Fruit fly (Drosophila melanogaster): Measurements from ENCODE around the gene CG4872.

CG4872 gene

DNA sequence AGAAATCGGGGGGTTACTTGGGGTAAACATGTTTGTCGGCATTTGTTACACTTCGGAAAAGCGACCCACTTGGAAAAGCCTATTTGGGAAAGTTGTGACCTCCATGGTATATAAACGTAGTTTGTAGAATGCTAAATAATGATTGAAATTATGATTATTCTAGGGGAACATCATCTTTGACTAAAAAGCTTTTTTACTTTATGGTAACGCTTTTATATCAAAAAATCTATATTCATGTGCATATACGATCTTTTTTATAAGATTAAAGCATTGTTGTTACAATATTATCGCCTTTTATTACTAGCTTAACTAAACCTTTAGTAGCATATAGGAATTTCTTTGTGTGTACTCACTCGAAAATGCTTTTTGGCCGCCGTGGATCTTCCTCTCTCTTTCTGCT is 46.9 kb upstream of the CG4872 start (continued):
- TF ChIP-seq fd96Cb (tag; optimal IDR thresholded peaks at IDR 0.05) (peak; percentile 21), CG8944 (GFP tag; optimal IDR thresholded peaks at IDR 0.05) (peak; percentile 18), shn (GFP tag; optimal IDR thresholded peaks at IDR 0.05) (peak; percentile 31), dan (GFP tag; IDR thresholded peaks at IDR 0.05) (no peak), CG16863 (GFP tag; optimal IDR thresholded peaks at IDR 0.05) (peak; percentile 23), Drgx (GFP tag; IDR thresholded peaks at IDR 0.05) (peak; percentile 78), dpn (GFP tag; optimal IDR thresholded peaks at IDR 0.05) (peak; percentile 10 to 39), chif (GFP tag; optimal IDR thresholded peaks at IDR 0.05) (peak in 1 of 2 experiments; percentile 48), CG18599 (GFP tag; optimal IDR thresholded peaks at IDR 0.05) (peak; percentile 13), BtbVII (GFP tag; optimal IDR thresholded peaks at IDR 0.05) (no peak), CG10209 (GFP tag; optimal IDR thresholded peaks at IDR 0.05) (peak; percentile 38), CG9932 (GFP tag; IDR thresholded peaks at IDR 0.05) (0 out of 2 replicates have a peak, but pooled peaks have one; percentile 16), slbo (GFP tag; IDR thresholded peaks at IDR 0.05) (peak; percentile 37; the same call in 1 of the 2 replicates), D19A (tag; optimal IDR thresholded peaks at IDR 0.05) (peak; percentile 26), CG6689 (GFP tag; IDR thresholded peaks at IDR 0.05) (peak; percentile 55), CG17829 (tag; optimal IDR thresholded peaks at IDR 0.05) (peak; percentile 47), Mrtf (GFP tag; IDR thresholded peaks at IDR 0.05) (no peak), PHDP (tag; optimal IDR thresholded peaks at IDR 0.05) (peak; percentile 68), Xbp1 (GFP tag; optimal IDR thresholded peaks at IDR 0.05) (peak; percentile 43), CG32772 (GFP tag; IDR thresholded peaks at IDR 0.05) (peak; percentile 6; the same call in 1 of the 2 replicates), Sox100B (GFP tag; optimal IDR thresholded peaks at IDR 0.05) (peak; percentile 32), sc (optimal IDR thresholded peaks at IDR 0.05) (no peak), sc (GFP tag; optimal IDR thresholded peaks at IDR 0.05) (peak; percentile 10), E2f2 (GFP tag; IDR thresholded peaks at IDR 0.05) (peak; percentile 35; the same call in 1 of the 2 replicates), kay (GFP tag; optimal IDR thresholded peaks at IDR 0.05) (peak; percentile 17), CG12659 (GFP tag; optimal IDR thresholded peaks at IDR 0.05) (peak; percentile 54), danr (GFP tag; IDR thresholded peaks at IDR 0.05) (no peak), CG2712 (tag; optimal IDR thresholded peaks at IDR 0.05) (peak; percentile 57), nmo (GFP tag; optimal IDR thresholded peaks at IDR 0.05) (peak; percentile 46), zfh1 (GFP tag; IDR thresholded peaks at IDR 0.05) (no peak), mirr (GFP tag; optimal IDR thresholded peaks at IDR 0.05) (no peak), Hr39 (optimal IDR thresholded peaks at IDR 0.05) (no peak), Blimp-1 (GFP tag; optimal IDR thresholded peaks at IDR 0.05) (peak; percentile 28), CG9817 (tag; optimal IDR thresholded peaks at IDR 0.05) (peak; percentile 48), Dek (tag; optimal IDR thresholded peaks at IDR 0.05) (peak; percentile 17), Hr51 (GFP tag; optimal IDR thresholded peaks at IDR 0.05) (peak in 1 of 2 experiments; percentile 75), pan (optimal IDR thresholded peaks at IDR 0.05) (no peak), pan (GFP tag; optimal IDR thresholded peaks at IDR 0.05 in 1 of 2, IDR thresholded peaks at IDR 0.05 in 1 of 2) (peak in 1 of 2 experiments; percentile 48), salm (tag; optimal IDR thresholded peaks at IDR 0.05) (peak; percentile 16), tgo (GFP tag; IDR thresholded peaks at IDR 0.05) (peak; percentile 56), Eip74EF (GFP tag; optimal IDR thresholded peaks at IDR 0.05) (peak in 1 of 2 experiments; percentile 51), Meics (GFP tag; optimal IDR thresholded peaks at IDR 0.05) (peak; percentile 12), Hsf (GFP tag; optimal IDR thresholded peaks at IDR 0.05) (peak; percentile 12), dimm (GFP tag; IDR thresholded peaks at IDR 0.05) (0 out of 2 replicates have a peak, but pooled peaks have one; percentile 20), gem (tag; optimal IDR thresholded peaks at IDR 0.05) (peak; percentile 77), CG11456 (GFP tag; IDR thresholded peaks at IDR 0.05) (no peak), CG4617 (GFP tag; optimal IDR thresholded peaks at IDR 0.05; ENCODE audit: borderline replicate concordance) (no peak), Hmr (GFP tag; optimal IDR thresholded peaks at IDR 0.05) (peak; percentile 45), CG9215 (GFP tag; IDR thresholded peaks at IDR 0.05) (peak; percentile 42; the same call in 1 of the 2 replicates), gcm (GFP tag; optimal IDR thresholded peaks at IDR 0.05) (peak; percentile 42), row (GFP tag; IDR thresholded peaks at IDR 0.05) (peak; percentile 57)
